Fruit fly (Drosophila melanogaster): ENCODE results near the gene crb.

- no peak for TF ChIP-seq h (optimal IDR thresholded peaks at IDR 0.05)
- no peak for TF ChIP-seq Myc (optimal IDR thresholded peaks at IDR 0.05)
- no peak for TF ChIP-seq Sin3A (optimal IDR thresholded peaks at IDR 0.05)
These were observed 24.8 kb upstream of the crb start for dm6 chr3R:24270034-24270433.

Measured in Kc167 (cell line).